Worm (Caenorhabditis elegans): ENCODE measurements around the gene nhr-99.

ce11 chrV:432991-433390, 41.6 kb upstream of the nhr-99 start:
- no peak for TF ChIP-seq nhr-90 (tag; optimal IDR thresholded peaks at IDR 0.05; ENCODE audit: poor library complexity)
- no peak for TF ChIP-seq dpl-1 (GFP tag; optimal IDR thresholded peaks at IDR 0.05)
- no peak for TF ChIP-seq snpc-4 (tag; optimal IDR thresholded peaks at IDR 0.05)
- no peak for TF ChIP-seq blmp-1 (tag; optimal IDR thresholded peaks at IDR 0.05)
- TF ChIP-seq unc-62 (GFP tag; optimal IDR thresholded peaks at IDR 0.05), result no peak
- TF ChIP-seq lin-39 (tag; optimal IDR thresholded peaks at IDR 0.05), result no peak
- no peak for TF ChIP-seq ztf-4 (tag; optimal IDR thresholded peaks at IDR 0.05)
- TF ChIP-seq lsy-2 (tag; optimal IDR thresholded peaks at IDR 0.05), result no peak
- TF ChIP-seq zag-1 (tag; optimal IDR thresholded peaks at IDR 0.05), result no peak
- TF ChIP-seq nhr-11 (tag; optimal IDR thresholded peaks at IDR 0.05), result no peak
- TF ChIP-seq efl-3 (GFP tag; optimal IDR thresholded peaks at IDR 0.05), result no peak

Data from whole organism, L1 larva.